Worm (Caenorhabditis elegans): ENCODE results near the gene srh-23.

The srh-23 gene

DNA sequence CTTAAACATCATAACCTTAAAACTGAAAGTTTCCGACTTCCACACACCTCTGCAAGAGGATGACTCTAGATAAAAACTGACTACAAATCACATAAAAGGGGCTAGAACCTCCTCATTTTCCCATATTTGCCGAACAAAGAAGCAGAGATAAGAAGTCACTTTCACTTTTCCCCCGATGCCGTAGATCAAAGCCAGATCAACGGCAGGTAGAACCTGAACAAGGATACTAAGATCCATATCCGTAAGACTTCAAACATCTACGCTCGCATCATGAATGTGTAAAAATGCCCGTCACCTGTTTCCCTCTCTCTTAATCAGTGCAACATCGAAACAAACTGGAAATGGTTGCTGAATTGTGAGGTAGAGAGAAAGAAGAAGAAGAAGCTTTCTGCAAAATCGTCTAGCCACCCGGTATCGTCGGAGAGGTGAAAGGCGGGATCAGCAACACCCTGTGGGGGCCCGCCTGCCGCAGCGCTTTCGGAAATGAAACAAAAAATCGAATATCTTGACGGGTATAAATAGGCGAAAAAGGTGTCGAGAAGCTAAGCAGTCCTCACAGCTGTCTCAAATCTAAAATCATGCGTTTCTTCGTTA lies 2.1 kb upstream of the srh-23 start, which contains the start of gene C02E7.6:
TSS of gene C02E7.6 (plus strand) at position 544 of the 594 bp plus-strand sequence.
- peak; percentile 92 for TF ChIP-seq nhr-43 (tag; optimal IDR thresholded peaks at IDR 0.05; ENCODE audit: poor library complexity, severe bottlenecking)
- no peak for TF ChIP-seq hmg-11 (tag; optimal IDR thresholded peaks at IDR 0.05)
- TF ChIP-seq nhr-23 (tag; optimal IDR thresholded peaks at IDR 0.05) = peak; percentile 0
- TF ChIP-seq daf-12 (tag; optimal IDR thresholded peaks at IDR 0.05) = no peak
- no peak for TF ChIP-seq aly-2 (tag; optimal IDR thresholded peaks at IDR 0.05)
- TF ChIP-seq elt-1 (tag; optimal IDR thresholded peaks at IDR 0.05) = peak; percentile 94
- no peak for TF ChIP-seq nhr-67 (tag; optimal IDR thresholded peaks at IDR 0.05)
- TF ChIP-seq nhr-12 (tag; optimal IDR thresholded peaks at IDR 0.05) = no peak
- TF ChIP-seq nfya-1 (tag; optimal IDR thresholded peaks at IDR 0.05; ENCODE audit: insufficient read depth) = peak; percentile 9
- TF ChIP-seq nhr-76 (tag; optimal IDR thresholded peaks at IDR 0.05) = no peak
- no peak for TF ChIP-seq lsy-12 (tag; optimal IDR thresholded peaks at IDR 0.05)
- TF ChIP-seq fkh-10 (GFP tag; optimal IDR thresholded peaks at IDR 0.05) = no peak
- TF ChIP-seq nhr-25 (tag; optimal IDR thresholded peaks at IDR 0.05) = peak; percentile 97
- no peak for TF ChIP-seq egl-5 (tag; optimal IDR thresholded peaks at IDR 0.05)
- no peak for TF ChIP-seq nhr-77 (tag; optimal IDR thresholded peaks at IDR 0.05)
- no peak for TF ChIP-seq zag-1 (tag; optimal IDR thresholded peaks at IDR 0.05)
- TF ChIP-seq nhr-11 (tag; optimal IDR thresholded peaks at IDR 0.05) = no peak
- TF ChIP-seq sea-2 (GFP tag; optimal IDR thresholded peaks at IDR 0.05) = no peak
- TF ChIP-seq elt-3 (tag; optimal IDR thresholded peaks at IDR 0.05) = peak in 1 of 3 experiments; percentile 22
- TF ChIP-seq mdl-1 (tag; optimal IDR thresholded peaks at IDR 0.05) = no peak
- TF ChIP-seq tbx-2 (tag; optimal IDR thresholded peaks at IDR 0.05) = no peak

DNA sequence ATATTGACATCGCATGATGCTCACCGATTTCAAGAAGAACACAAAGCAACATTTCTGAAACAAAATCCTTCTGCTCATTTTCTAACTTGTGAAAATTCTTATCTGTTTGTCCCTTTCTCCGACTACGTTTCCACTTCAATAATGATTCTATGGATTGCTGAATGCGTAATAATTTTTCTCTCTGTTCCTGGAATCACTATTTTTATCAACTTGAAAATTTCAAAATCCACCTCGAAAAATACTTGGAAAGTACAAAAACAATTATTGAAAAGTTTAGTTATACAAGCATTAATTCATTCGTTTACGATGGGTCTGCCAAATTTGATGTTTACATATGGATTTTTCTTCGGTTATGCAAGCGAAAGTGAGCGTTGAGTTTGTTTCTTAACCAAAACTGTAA lies 1.1 kb downstream of the srh-23 start, which contains the start of gene srh-22:
TSS of gene srh-22 (plus strand) at position 301 of the 400 bp plus-strand sequence.
- no peak for TF ChIP-seq ZK546.5 (tag; optimal IDR thresholded peaks at IDR 0.05)
- no peak for TF ChIP-seq mml-1 (tag; optimal IDR thresholded peaks at IDR 0.05)
- TF ChIP-seq snpc-4 (tag; optimal IDR thresholded peaks at IDR 0.05) = no peak
- TF ChIP-seq nhr-28 (tag; optimal IDR thresholded peaks at IDR 0.05) = no peak
- no peak for TF ChIP-seq lsy-12 (tag; optimal IDR thresholded peaks at IDR 0.05)
- TF ChIP-seq ztf-4 (tag; optimal IDR thresholded peaks at IDR 0.05) = no peak
- no peak for TF ChIP-seq zag-1 (tag; optimal IDR thresholded peaks at IDR 0.05)
- no peak for TF ChIP-seq fkh-10 (GFP tag; optimal IDR thresholded peaks at IDR 0.05)
- no peak for TF ChIP-seq mdl-1 (tag; optimal IDR thresholded peaks at IDR 0.05)

- TF ChIP-seq skn-1 (tag; optimal IDR thresholded peaks at IDR 0.05) (no peak), nhr-43 (tag; optimal IDR thresholded peaks at IDR 0.05; ENCODE audit: poor library complexity, severe bottlenecking) (no peak), elt-1 (tag; optimal IDR thresholded peaks at IDR 0.05) (no peak), nhr-67 (tag; optimal IDR thresholded peaks at IDR 0.05) (no peak), daf-12 (tag; optimal IDR thresholded peaks at IDR 0.05) (no peak), ceh-28 (tag; optimal IDR thresholded peaks at IDR 0.05) (no peak), nhr-76 (tag; optimal IDR thresholded peaks at IDR 0.05) (no peak), sea-2 (GFP tag; optimal IDR thresholded peaks at IDR 0.05) (no peak), egl-5 (tag; optimal IDR thresholded peaks at IDR 0.05) (no peak), aly-2 (tag; optimal IDR thresholded peaks at IDR 0.05) (no peak), lsy-12 (tag; optimal IDR thresholded peaks at IDR 0.05) (no peak), mdl-1 (tag; optimal IDR thresholded peaks at IDR 0.05) (no peak), elt-3 (tag; optimal IDR thresholded peaks at IDR 0.05) (no peak), nhr-25 (tag; optimal IDR thresholded peaks at IDR 0.05) (no peak), fos-1 (tag; optimal IDR thresholded peaks at IDR 0.05) (no peak)
These were observed 3.7 kb downstream of the srh-23 start, which contains the start of gene srh-20 for ce11 chrV:4924618-4925017. Gene srh-20, plus strand, starts transcription at chrV:4924918.

ce11 chrV:4926371-4926770 lies 5.5 kb downstream of the srh-23 start, which contains the start of gene srh-21:
Gene srh-21, plus strand, starts transcription at chrV:4926671.
- no peak for TF ChIP-seq nhr-23 (tag; optimal IDR thresholded peaks at IDR 0.05)
- TF ChIP-seq snpc-4 (tag; optimal IDR thresholded peaks at IDR 0.05) = no peak

DNA sequence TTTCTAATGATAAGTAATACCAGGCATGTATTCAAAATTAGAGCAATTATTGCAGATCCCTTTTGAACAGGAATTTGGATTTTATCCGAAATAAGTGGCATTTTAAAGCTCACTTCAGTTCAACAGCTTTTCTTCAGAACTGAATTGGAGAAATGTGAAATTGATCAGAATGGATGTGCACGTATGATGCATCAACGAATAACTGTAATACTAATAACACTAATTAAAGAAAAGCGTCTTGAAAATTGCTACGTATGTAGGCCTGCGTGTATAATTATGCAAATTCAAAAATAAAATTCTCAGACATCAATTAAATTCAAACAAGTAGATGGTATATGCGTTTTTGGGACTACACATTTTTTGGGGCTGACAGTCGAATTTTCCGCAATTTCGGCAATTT lies 8.9 kb downstream of the srh-23 start, which contains the start of gene str-205:
TSS of gene str-205 (minus strand) at position 101 of the 400 bp plus-strand sequence.
- TF ChIP-seq snpc-4 (tag; optimal IDR thresholded peaks at IDR 0.05) = no peak
- no peak for TF ChIP-seq nhr-11 (tag; optimal IDR thresholded peaks at IDR 0.05)
- TF ChIP-seq jun-1 (tag; optimal IDR thresholded peaks at IDR 0.05) = no peak
- no peak for TF ChIP-seq lsy-12 (tag; optimal IDR thresholded peaks at IDR 0.05)
- no peak for TF ChIP-seq fkh-10 (GFP tag; optimal IDR thresholded peaks at IDR 0.05)
- no peak for TF ChIP-seq nhr-12 (tag; optimal IDR thresholded peaks at IDR 0.05)
- no peak for TF ChIP-seq ztf-11 (tag; optimal IDR thresholded peaks at IDR 0.05)
